Fruit fly (Drosophila melanogaster) whole organism: Measurements from ENCODE around the gene CG9717.

Experiments
- CG8478 ChIP-seq: fragments of >200 bp; optimal IDR thresholded peaks from 2 replicates; lab custom pipeline; 2018; ENCODE audit warnings: inconsistent platforms
- Dll ChIP-seq: fragments of >200 bp; optimal IDR thresholded peaks from 2 replicates; lab custom pipeline; 2017
- EcR ChIP-seq, 2 experiments: fragments of >200 bp; optimal IDR thresholded peaks; 2 replicates each; lab custom pipeline; 2017; ENCODE audit warnings: missing biosample characterization in 2 of 2, missing genetic modification characterization in 2 of 2, missing genetic modification reagents in 2 of 2
- pan ChIP-seq: fragments of >200 bp; optimal IDR thresholded peaks from 2 replicates; lab custom pipeline; 2017
- psq ChIP-seq: fragments of >200 bp; optimal IDR thresholded peaks from 2 replicates; lab custom pipeline; 2017
- usp ChIP-seq: fragments of >200 bp; optimal IDR thresholded peaks from 2 replicates; lab custom pipeline; 2017; ENCODE audit warnings: missing biosample characterization, missing genetic modification characterization, mixed read lengths

The CG9717 gene

dm6 chr3R:30587196-30587753 is at the start of gene CG9717:
CG9717 (minus strand) TSS chr3R:30587302.
- no peak for TF ChIP-seq CG8478 (lab: Kevin White, UChicago)
- no peak for TF ChIP-seq Dll (lab: Kevin White, UChicago)
- no peak for TF ChIP-seq EcR (GFP tag; optimal IDR thresholded peaks at IDR 0.05; lab: Kevin White, UChicago)
- TF ChIP-seq psq = no peak
- no peak for TF ChIP-seq pan
- no peak for TF ChIP-seq usp (GFP tag; lab: Kevin White, UChicago)

dm6 chr3R:30628928-30629327 is 41.8 kb upstream of the CG9717 start, which contains the start of gene CG2267:
CG2267 (minus strand) TSS chr3R:30629028.
- no peak for TF ChIP-seq Dll (lab: Kevin White, UChicago)
- TF ChIP-seq usp (GFP tag; lab: Kevin White, UChicago) = no peak
- TF ChIP-seq psq = no peak
- no peak for TF ChIP-seq EcR (GFP tag; optimal IDR thresholded peaks at IDR 0.05; lab: Kevin White, UChicago)
- TF ChIP-seq CG8478 (lab: Kevin White, UChicago) = no peak
- TF ChIP-seq pan = no peak

dm6 chr3R:30621806-30622205 is 34.7 kb upstream of the CG9717 start, which contains the start of gene CG44954:
CG44954 (minus strand) TSS chr3R:30621906.
- TF ChIP-seq Dll (lab: Kevin White, UChicago) (no peak), EcR (GFP tag; optimal IDR thresholded peaks at IDR 0.05; lab: Kevin White, UChicago) (no peak), CG8478 (lab: Kevin White, UChicago) (no peak), pan (no peak), usp (GFP tag; lab: Kevin White, UChicago) (no peak), psq (no peak)

dm6 chr3R:30617457-30617856 is 30.4 kb upstream of the CG9717 start:
- TF ChIP-seq Dll (lab: Kevin White, UChicago) (no peak), pan (no peak), CG8478 (lab: Kevin White, UChicago) (no peak), psq (no peak), EcR (GFP tag; optimal IDR thresholded peaks at IDR 0.05; lab: Kevin White, UChicago) (no peak), usp (GFP tag; lab: Kevin White, UChicago) (no peak)

dm6 chr3R:30616098-30616857 is 29.2 kb upstream of the CG9717 start:
- no peak for TF ChIP-seq pan
- no peak for TF ChIP-seq usp (GFP tag; lab: Kevin White, UChicago)
- no peak for TF ChIP-seq EcR (GFP tag; optimal IDR thresholded peaks at IDR 0.05; lab: Kevin White, UChicago)

dm6 chr3R:30605889-30606288 is 18.8 kb upstream of the CG9717 start, which contains the start of gene CG31016:
CG31016 (plus strand) TSS chr3R:30606189.
- TF ChIP-seq pan = no peak
- no peak for TF ChIP-seq Dll (lab: Kevin White, UChicago)
- no peak for TF ChIP-seq CG8478 (lab: Kevin White, UChicago)

- TF ChIP-seq EcR (GFP tag; optimal IDR thresholded peaks at IDR 0.05; lab: Kevin White, UChicago) = no peak
- TF ChIP-seq usp (GFP tag; lab: Kevin White, UChicago) = no peak
- TF ChIP-seq CG8478 (lab: Kevin White, UChicago) = no peak
- no peak for TF ChIP-seq pan
Measured at dm6 chr3R:30603881-30604280, 16.8 kb upstream of the CG9717 start, which contains the start of gene PH4alphaNE3. PH4alphaNE3 (plus strand) TSS chr3R:30604181.

- TF ChIP-seq psq (no peak), CG8478 (lab: Kevin White, UChicago) (no peak), usp (GFP tag; lab: Kevin White, UChicago) (no peak), pan (no peak), Dll (lab: Kevin White, UChicago) (no peak), EcR (GFP tag; optimal IDR thresholded peaks at IDR 0.05; lab: Kevin White, UChicago) (no peak)
Measured at dm6 chr3R:30601440-30602256, 14.5 kb upstream of the CG9717 start, which contains the start of the genes CG2246 and CG31021. CG2246 (minus strand) TSS chr3R:30601489. CG31021 (plus strand) TSS chr3R:30602206.

dm6 chr3R:30600154-30601009 is 13.3 kb upstream of the CG9717 start:
- TF ChIP-seq pan (no peak), EcR (GFP tag; optimal IDR thresholded peaks at IDR 0.05; lab: Kevin White, UChicago) (no peak), psq (peak; percentile 27)

- TF ChIP-seq EcR (GFP tag; optimal IDR thresholded peaks at IDR 0.05; lab: Kevin White, UChicago) (no peak), CG8478 (lab: Kevin White, UChicago) (no peak), Dll (lab: Kevin White, UChicago) (no peak), usp (GFP tag; lab: Kevin White, UChicago) (no peak), psq (no peak), pan (no peak)
Measured at dm6 chr3R:30599404-30599980, 12.4 kb upstream of the CG9717 start.

dm6 chr3R:30596704-30597103 is 9.6 kb upstream of the CG9717 start, which contains the start of gene CG31019:
CG31019 (plus strand) TSS chr3R:30597004.
- TF ChIP-seq pan (no peak), EcR (GFP tag; optimal IDR thresholded peaks at IDR 0.05; lab: Kevin White, UChicago) (no peak), Dll (lab: Kevin White, UChicago) (no peak), CG8478 (lab: Kevin White, UChicago) (no peak), usp (GFP tag; lab: Kevin White, UChicago) (no peak), psq (no peak)
